Fruit fly (Drosophila melanogaster) whole organism, pupa: ENCODE results near the gene CG9147.

ENCODE experiments used
- CG13204 ChIP-seq: fragments of 200-800 bp; sonication (Bioruptor generic); optimal IDR thresholded peaks from 2 replicates; lab custom pipeline; 2018; ENCODE audit warnings: missing biosample characterization, mild to moderate bottlenecking, missing genetic modification characterization, moderate library complexity
- EcR ChIP-seq: fragments of 200-800 bp; sonication (Bioruptor generic); optimal IDR thresholded peaks from 3 replicates; lab custom pipeline; 2019; ENCODE audit warnings: missing biosample characterization, missing genetic modification characterization, mild to moderate bottlenecking, moderate library complexity, missing genetic modification reagents

- peak; percentile 97 for TF ChIP-seq CG13204 (GFP tag; lab: Kevin White, UChicago)
- TF ChIP-seq EcR (GFP tag; lab: Kevin White, UChicago) = peak; percentile 79
Measured at dm6 chr2L:6065823-6066222, at the start of gene CG9147, which contains the start of gene Fbw5.
